Worm (Caenorhabditis elegans) whole organism, L4/young adult: ENCODE data around the gene clec-71.

Experiments
- dao-5 ChIP-seq: sonication (generic microtip); optimal IDR thresholded peaks from 2 replicates; lab custom pipeline; 2016; ENCODE audit warnings: missing genotype, missing genetic modification characterization, moderate library complexity, missing compliant biosample characterization
- him-1 ChIP-seq: sonication (generic microtip); optimal IDR thresholded peaks from 2 replicates; lab custom pipeline; 2016; ENCODE audit warnings: missing genotype, missing genetic modification reagents, missing genetic modification characterization, missing compliant biosample characterization

ce11 chrIV:3988132-3988531 is 50.9 kb downstream of the clec-71 start:
- TF ChIP-seq him-1 (tag; lab: Kevin White, UChicago) (no peak), dao-5 (tag; lab: Kevin White, UChicago) (no peak)
